Worm (Caenorhabditis elegans): ENCODE results near the gene aps-1.
A peak's percentile ranks its signal among the peaks of the same experiment; 100 is the strongest.

The aps-1 gene

ce11 chrV:6017630-6018029, at the start of gene aps-1, which contains the start of gene rpt-2 (continued):
- TF ChIP-seq R02D3.7 (tag; optimal IDR thresholded peaks at IDR 0.05): no peak

ce11 chrV:5972582-5972981, 45.2 kb upstream of the aps-1 start:
- TF ChIP-seq tra-1 (GFP tag; IDR thresholded peaks at IDR 0.05) (no peak), sdz-12 (GFP tag; optimal IDR thresholded peaks at IDR 0.05) (no peak), unc-62 (GFP tag; optimal IDR thresholded peaks at IDR 0.05 in 1 of 2) (peak in 1 of 2 experiments; percentile 91), unc-62 (tag; optimal IDR thresholded peaks at IDR 0.05) (no peak), aha-1 (tag) (no peak), nhr-6 (tag; optimal IDR thresholded peaks at IDR 0.05) (no peak), daf-8 (GFP tag; IDR thresholded peaks at IDR 0.05) (no peak)

- no peak for TF ChIP-seq tra-1 (GFP tag; IDR thresholded peaks at IDR 0.05)
- peak in 1 of 2 experiments; percentile 92 for TF ChIP-seq unc-62 (GFP tag; optimal IDR thresholded peaks at IDR 0.05 in 1 of 2)
- no peak for TF ChIP-seq unc-62 (tag; optimal IDR thresholded peaks at IDR 0.05)
These were observed 44.1 kb upstream of the aps-1 start for ce11 chrV:5973713-5974112.

- TF ChIP-seq set-16 (GFP tag; IDR thresholded peaks at IDR 0.05) (no peak), dmd-9 (GFP tag; IDR thresholded peaks at IDR 0.05) (no peak), hmg-1.1 (GFP tag; IDR thresholded peaks at IDR 0.05) (no peak), lin-38 (GFP tag; IDR thresholded peaks at IDR 0.05) (no peak), vab-7 (GFP tag; IDR thresholded peaks at IDR 0.05) (no peak), mdl-1 (tag; optimal IDR thresholded peaks at IDR 0.05) (no peak)
These were observed 42.0 kb upstream of the aps-1 start, which contains the start of gene acy-2 for ce11 chrV:5975724-5976123. TSS of gene acy-2 (plus strand) at chrV:5976024.

- TF ChIP-seq aha-1 (tag) (peak; percentile 34), F49E8.2 (tag; optimal IDR thresholded peaks at IDR 0.05; ENCODE audit: borderline replicate concordance) (no peak), nhr-42 (GFP tag; IDR thresholded peaks at IDR 0.05) (no peak)
These were observed 35.0 kb upstream of the aps-1 start for ce11 chrV:5982722-5983121.

ce11 chrV:5983380-5983779, 34.4 kb upstream of the aps-1 start, which contains the start of gene dhs-16:
TSS of gene dhs-16 (plus strand) at chrV:5983745.
- TF ChIP-seq unc-62 (GFP tag; optimal IDR thresholded peaks at IDR 0.05 in 1 of 2) (peak in 1 of 2 experiments; percentile 41), unc-62 (tag; optimal IDR thresholded peaks at IDR 0.05) (no peak), ceh-44 (GFP tag; IDR thresholded peaks at IDR 0.05) (no peak), aha-1 (tag) (peak; percentile 94), zip-2 (tag; optimal IDR thresholded peaks at IDR 0.05) (no peak)

ce11 chrV:5984244-5984643, 33.5 kb upstream of the aps-1 start:
- no peak for TF ChIP-seq lin-1 (GFP tag; IDR thresholded peaks at IDR 0.05)
- peak; percentile 83 for TF ChIP-seq aha-1 (tag)
- TF ChIP-seq unc-62 (GFP tag; optimal IDR thresholded peaks at IDR 0.05 in 1 of 2): peak in 1 of 2 experiments; percentile 56
- no peak for TF ChIP-seq unc-62 (tag; optimal IDR thresholded peaks at IDR 0.05)

ce11 chrV:5986755-5987154, 31.0 kb upstream of the aps-1 start, which contains the start of gene C10F3.7:
TSS of gene C10F3.7 (minus strand) at chrV:5986855.
- TF ChIP-seq daf-19 (GFP tag; conservative IDR thresholded peaks at IDR 0.05) (no peak), nhr-48 (tag; optimal IDR thresholded peaks at IDR 0.05) (no peak), daf-16 (GFP tag; optimal IDR thresholded peaks at IDR 0.05) (no peak), daf-16 (tag; optimal IDR thresholded peaks at IDR 0.05) (no peak), hmg-1.1 (GFP tag; IDR thresholded peaks at IDR 0.05) (no peak), nhr-6 (tag; optimal IDR thresholded peaks at IDR 0.05) (no peak), ZK337.2 (GFP tag; IDR thresholded peaks at IDR 0.05) (no peak), lin-15B (tag; optimal IDR thresholded peaks at IDR 0.05) (no peak), lin-13 (GFP tag; optimal IDR thresholded peaks at IDR 0.05) (no peak), nhr-42 (GFP tag; IDR thresholded peaks at IDR 0.05) (no peak)

Measured in whole organism, L4 larva.